Worm (Caenorhabditis elegans) whole organism, L1 larva: Measurements from ENCODE around the gene str-140.
A peak's percentile ranks its signal among the peaks of the same experiment; 100 is the strongest.

Experiments used
- C16A3.4 ChIP-seq: fragments of 150-350 bp; optimal IDR thresholded peaks from 2 replicates; lab custom pipeline; 2014; ENCODE audit warnings: missing biosample characterization, missing genetic modification characterization
- F16B12.6 ChIP-seq: fragments of 150-350 bp; optimal IDR thresholded peaks from 2 replicates; lab custom pipeline; 2014; ENCODE audit warnings: missing biosample characterization, missing genetic modification characterization
- ama-1 ChIP-seq: fragments of 150-350 bp; optimal IDR thresholded peaks from 2 replicates; lab custom pipeline; 2014
- blmp-1 ChIP-seq: fragments of 150-350 bp; optimal IDR thresholded peaks from 2 replicates; lab custom pipeline; 2014; ENCODE audit warnings: missing biosample characterization, missing genetic modification characterization
- ceh-8 ChIP-seq: fragments of 200-800 bp; sonication (Bioruptor generic); optimal IDR thresholded peaks from 2 replicates; lab custom pipeline; 2018; ENCODE audit warnings: mild to moderate bottlenecking, missing genetic modification characterization, moderate library complexity, missing compliant biosample characterization
- ceh-88 ChIP-seq: fragments of 200-800 bp; sonication (Bioruptor generic); IDR thresholded peaks from 2 replicates; pipeline ENCODE4 v1.3.6; 2022; ENCODE audit warnings: missing genetic modification characterization, missing compliant biosample characterization
- ceh-90 ChIP-seq: sonication (generic microtip); optimal IDR thresholded peaks from 2 replicates; lab custom pipeline; 2016; ENCODE audit warnings: missing genetic modification characterization, missing compliant biosample characterization
- efl-1 ChIP-seq, 4 experiments: fragments of 150-350 bp; optimal IDR thresholded peaks in 3 of 4; peaks in 1 of 4; 1 replicate in 1 of 4; 2 replicates in 3 of 4; lab custom pipeline; 2014; ENCODE audit warnings: missing biosample characterization in 2 of 4, missing genetic modification characterization in 2 of 4, missing genetic modification reagents in 2 of 4
- efl-3 ChIP-seq: fragments of 200-800 bp; sonication (Bioruptor generic); optimal IDR thresholded peaks from 2 replicates; lab custom pipeline; 2018; ENCODE audit warnings: mild to moderate bottlenecking, missing genetic modification characterization, missing compliant biosample characterization
- elt-2 ChIP-seq: sonication (generic microtip); optimal IDR thresholded peaks from 2 replicates; lab custom pipeline; 2016; ENCODE audit warnings: missing genetic modification characterization, mild to moderate bottlenecking, inconsistent platforms, missing compliant biosample characterization, missing genetic modification reagents
- elt-3 ChIP-seq, 6 experiments: fragments of 150-350 bp in 1 of 6; sonication (generic microtip); optimal IDR thresholded peaks; 2 replicates each; lab custom pipeline; 2017 to 2018; ENCODE audit warnings: missing biosample characterization in 6 of 6, missing genetic modification characterization in 6 of 6, inconsistent platforms in 1 of 6
- fkh-4 ChIP-seq: sonication (generic microtip); optimal IDR thresholded peaks from 2 replicates; lab custom pipeline; 2016; ENCODE audit warnings: missing compliant biosample characterization, missing genetic modification characterization, borderline replicate concordance
- fkh-8 ChIP-seq: sonication (generic microtip); optimal IDR thresholded peaks from 2 replicates; lab custom pipeline; 2016; ENCODE audit warnings: mild to moderate bottlenecking, missing genetic modification characterization, missing compliant biosample characterization
- hlh-17 ChIP-seq: fragments of 200-800 bp; sonication (Bioruptor generic); optimal IDR thresholded peaks from 2 replicates; lab custom pipeline; 2018; ENCODE audit warnings: missing genetic modification characterization, mild to moderate bottlenecking, missing compliant biosample characterization, moderate library complexity, borderline replicate concordance
- hpl-2 ChIP-seq: fragments of 150-350 bp; optimal IDR thresholded peaks from 2 replicates; lab custom pipeline; 2014; ENCODE audit warnings: missing biosample characterization, missing genetic modification reagents, missing genetic modification characterization
- isw-1 ChIP-seq: fragments of 200-800 bp; sonication (Bioruptor generic); IDR thresholded peaks from 2 replicates; pipeline ENCODE4 v1.3.6; 2022; ENCODE audit warnings: missing genetic modification characterization, missing compliant biosample characterization
- jun-1 ChIP-seq: fragments of 150-350 bp; optimal IDR thresholded peaks from 2 replicates; lab custom pipeline; 2014; ENCODE audit warnings: missing biosample characterization, missing genetic modification reagents, missing genetic modification characterization
- lin-14 ChIP-seq: fragments of 200-800 bp; sonication (Bioruptor generic); optimal IDR thresholded peaks from 2 replicates; lab custom pipeline; 2018; ENCODE audit warnings: mild to moderate bottlenecking, missing genetic modification characterization, moderate library complexity, missing compliant biosample characterization
- lsy-2 ChIP-seq, 2 experiments: fragments of 150-350 bp; optimal IDR thresholded peaks; 2 replicates each; lab custom pipeline; 2014; ENCODE audit warnings: missing biosample characterization in 2 of 2, missing genetic modification characterization in 2 of 2
- mab-9 ChIP-seq: fragments of 200-800 bp; sonication (Bioruptor generic); IDR thresholded peaks from 2 replicates; pipeline ENCODE4 v1.3.6; 2022; ENCODE audit warnings: missing genetic modification reagents, missing genetic modification characterization, missing compliant biosample characterization
- mep-1 ChIP-seq: fragments of 150-350 bp; optimal IDR thresholded peaks from 2 replicates; lab custom pipeline; 2014; ENCODE audit warnings: missing biosample characterization, missing genetic modification characterization
- nhr-12 ChIP-seq: sonication (generic microtip); optimal IDR thresholded peaks from 2 replicates; lab custom pipeline; 2017; ENCODE audit warnings: missing biosample characterization, missing genetic modification characterization
- nhr-20 ChIP-seq: sonication (generic microtip); optimal IDR thresholded peaks from 2 replicates; lab custom pipeline; 2016; ENCODE audit warnings: mild to moderate bottlenecking, missing genetic modification characterization, missing compliant biosample characterization
- nhr-47 ChIP-seq: sonication (generic microtip); optimal IDR thresholded peaks from 2 replicates; lab custom pipeline; 2016; ENCODE audit warnings: mild to moderate bottlenecking, missing genetic modification characterization, moderate library complexity, missing compliant biosample characterization
- nhr-71 ChIP-seq: sonication (generic microtip); optimal IDR thresholded peaks from 2 replicates; lab custom pipeline; 2016; ENCODE audit warnings: mild to moderate bottlenecking, missing genetic modification characterization, moderate library complexity, missing compliant biosample characterization
- nhr-76 ChIP-seq: sonication (generic microtip); optimal IDR thresholded peaks from 2 replicates; lab custom pipeline; 2017; ENCODE audit warnings: missing biosample characterization, missing genetic modification characterization
- nhr-84 ChIP-seq: sonication (generic microtip); optimal IDR thresholded peaks from 2 replicates; lab custom pipeline; 2017; ENCODE audit warnings: missing biosample characterization, missing genetic modification characterization
- nhr-85 ChIP-seq: sonication (generic microtip); peaks from one replicate; lab custom pipeline; 2016; ENCODE audit warnings: missing genetic modification characterization, inconsistent platforms, missing compliant biosample characterization
- nhr-90 ChIP-seq: sonication (generic microtip); optimal IDR thresholded peaks from 2 replicates; lab custom pipeline; 2016; ENCODE audit warnings: mild to moderate bottlenecking, missing genetic modification characterization, missing compliant biosample characterization; ENCODE audit not compliant: poor library complexity
- pag-3 ChIP-seq: sonication (generic microtip); optimal IDR thresholded peaks from 2 replicates; lab custom pipeline; 2017; ENCODE audit warnings: missing genetic modification characterization, mild to moderate bottlenecking, missing compliant biosample characterization, antibody characterized with exemption, borderline replicate concordance; ENCODE audit not compliant: insufficient read depth
- pax-3 ChIP-seq: fragments of 200-800 bp; sonication (Bioruptor generic); optimal IDR thresholded peaks from 2 replicates; lab custom pipeline; 2018; ENCODE audit warnings: mild to moderate bottlenecking, missing genetic modification characterization, moderate library complexity, missing compliant biosample characterization
- rnt-1 ChIP-seq: sonication (generic microtip); optimal IDR thresholded peaks from 2 replicates; lab custom pipeline; 2016; ENCODE audit warnings: mild to moderate bottlenecking, missing genetic modification characterization, moderate library complexity, missing compliant biosample characterization
- snpc-4 ChIP-seq: fragments of 150-350 bp; optimal IDR thresholded peaks from 2 replicates; lab custom pipeline; 2014; ENCODE audit warnings: missing biosample characterization, missing genetic modification characterization
- sox-4 ChIP-seq: sonication (generic microtip); optimal IDR thresholded peaks from 2 replicates; lab custom pipeline; 2016; ENCODE audit warnings: missing genetic modification characterization, missing compliant biosample characterization
- sup-37 ChIP-seq: fragments of 200-800 bp; sonication (Bioruptor generic); optimal IDR thresholded peaks from 2 replicates; lab custom pipeline; 2018; ENCODE audit warnings: mild to moderate bottlenecking, missing genetic modification characterization, missing compliant biosample characterization
- swsn-7 ChIP-seq: sonication (generic microtip); optimal IDR thresholded peaks from 2 replicates; lab custom pipeline; 2016; ENCODE audit warnings: missing genetic modification characterization, missing compliant biosample characterization
- tbx-2 ChIP-seq: sonication (generic microtip); optimal IDR thresholded peaks from 2 replicates; lab custom pipeline; 2016; ENCODE audit warnings: missing genetic modification characterization, missing compliant biosample characterization
- unc-30 ChIP-seq: sonication (generic microtip); optimal IDR thresholded peaks from 2 replicates; lab custom pipeline; 2017; ENCODE audit warnings: missing biosample characterization, missing genetic modification characterization
- vab-15 ChIP-seq: sonication (generic microtip); optimal IDR thresholded peaks from 2 replicates; lab custom pipeline; 2017; ENCODE audit warnings: missing genotype, mild to moderate bottlenecking, missing genetic modification characterization, missing compliant biosample characterization
- xbp-1 ChIP-seq: sonication (generic microtip); optimal IDR thresholded peaks from 2 replicates; lab custom pipeline; 2016; ENCODE audit warnings: missing genetic modification characterization, missing compliant biosample characterization
- zag-1 ChIP-seq: fragments of 150-350 bp; optimal IDR thresholded peaks from 2 replicates; lab custom pipeline; 2014; ENCODE audit warnings: missing biosample characterization, missing genetic modification characterization

str-140 gene

DNA sequence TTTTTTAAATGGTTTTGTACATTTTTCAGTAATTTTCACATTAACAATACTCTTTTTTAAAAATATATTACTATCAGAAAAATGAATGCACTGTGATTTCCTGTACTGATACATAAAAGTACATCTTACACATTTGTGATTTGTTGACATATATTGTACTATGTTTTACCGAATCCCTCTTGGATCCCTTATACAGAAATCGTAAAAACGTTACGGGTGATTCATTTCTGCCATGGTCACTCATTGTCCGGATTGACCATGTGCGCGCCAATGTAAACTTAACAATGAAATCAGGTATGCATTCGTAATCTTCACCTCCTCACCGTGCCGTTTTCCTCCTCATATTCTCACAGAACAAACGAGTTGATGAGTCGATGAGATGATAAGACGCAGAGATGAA lies 13.6 kb downstream of the str-140 start, which contains the start of gene ZC513.2:
TSS of gene ZC513.2 (plus strand) at position 301 of the 400 bp plus-strand sequence.
- TF ChIP-seq ceh-90 (no peak), lsy-2 (tag; optimal IDR thresholded peaks at IDR 0.05; lab: Kevin White, UChicago) (no peak), sup-37 (GFP tag; lab: Kevin White, UChicago) (no peak), nhr-85 (tag; lab: Kevin White, UChicago) (peak; percentile 9), blmp-1 (tag; lab: Kevin White, UChicago) (peak; percentile 16)
- TF ChIP-seq, all 84 proteins: peak for 2

DNA sequence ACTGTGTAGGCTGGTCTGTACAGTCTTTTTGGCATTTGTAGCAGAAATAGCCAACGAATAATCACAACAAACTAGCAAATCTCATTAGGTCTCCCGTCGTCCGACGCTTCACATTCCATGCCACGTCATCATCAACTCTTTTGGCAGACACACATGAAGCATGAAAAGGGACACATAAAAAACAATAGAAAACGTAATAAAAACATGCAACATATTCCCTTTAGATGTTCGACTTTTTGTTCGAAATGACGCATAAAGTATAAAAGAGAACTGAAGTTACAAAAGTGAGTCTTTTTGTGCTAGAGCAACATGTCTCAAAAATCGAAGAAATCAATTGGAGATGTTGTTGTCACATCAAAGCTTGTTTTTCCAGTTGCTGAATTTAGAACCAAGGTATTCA lies 15.8 kb downstream of the str-140 start, which contains the start of gene sth-1:
TSS of gene sth-1 (plus strand) at position 301 of the 400 bp plus-strand sequence.
- no peak for TF ChIP-seq C16A3.4
- TF ChIP-seq nhr-90, result no peak
- no peak for TF ChIP-seq swsn-7 (tag; lab: Kevin White, UChicago)
- TF ChIP-seq ceh-8, result no peak
- TF ChIP-seq nhr-76 (tag; lab: Kevin White, UChicago), result no peak
- no peak for TF ChIP-seq hpl-2 (GFP tag; lab: Kevin White, UChicago)
- TF ChIP-seq unc-30 (tag; lab: Kevin White, UChicago), result no peak
- no peak for TF ChIP-seq jun-1 (tag; lab: Kevin White, UChicago)
- TF ChIP-seq hlh-17 (GFP tag; lab: Kevin White, UChicago), result no peak
- no peak for TF ChIP-seq elt-2
- TF ChIP-seq nhr-71 (tag; lab: Kevin White, UChicago), result no peak
- no peak for TF ChIP-seq efl-3
- TF ChIP-seq, all 84 proteins: peak for 0

DNA sequence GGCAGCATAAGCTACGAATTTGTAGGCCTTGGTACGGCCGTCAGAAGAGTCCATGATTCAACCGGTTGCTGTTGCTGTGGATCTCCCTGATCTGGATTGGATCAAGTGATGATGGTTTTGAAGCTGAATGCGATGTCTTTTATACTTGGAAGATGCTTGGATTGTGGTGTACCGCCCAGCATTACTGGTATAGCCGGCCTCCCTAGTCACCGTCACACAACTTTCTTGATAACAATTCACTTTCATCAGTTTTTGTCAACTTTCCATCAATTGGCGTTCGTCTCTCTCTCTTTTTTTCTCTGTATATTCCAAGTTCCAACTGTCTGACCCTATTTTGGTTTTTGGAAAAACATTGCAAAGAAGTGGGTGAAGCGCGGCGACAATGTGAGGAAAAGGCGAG lies 16.9 kb downstream of the str-140 start, which contains the start of gene col-43:
TSS of gene col-43 (minus strand) at position 101 of the 400 bp plus-strand sequence.
- TF ChIP-seq blmp-1 (tag; lab: Kevin White, UChicago), result peak; percentile 21
- no peak for TF ChIP-seq tbx-2 (tag; lab: Kevin White, UChicago)

ce11 chrV:8050059-8050677 lies 17.5 kb downstream of the str-140 start:
- no peak for TF ChIP-seq ceh-90
- TF ChIP-seq ceh-8, result peak; percentile 14
- TF ChIP-seq sox-4 (tag; lab: Kevin White, UChicago), result no peak

ce11 chrV:8046706-8047105 lies 21.0 kb downstream of the str-140 start, which contains the start of gene ZC513.3:
TSS of gene ZC513.3 (plus strand) at chrV:8047006.
- no peak for TF ChIP-seq ceh-88
- TF ChIP-seq nhr-71 (tag; lab: Kevin White, UChicago), result no peak
- no peak for TF ChIP-seq swsn-7 (tag; lab: Kevin White, UChicago)
- TF ChIP-seq ama-1 (lab: Kevin White, UChicago), result no peak
- no peak for TF ChIP-seq nhr-12 (tag; lab: Kevin White, UChicago)
- TF ChIP-seq fkh-8 (tag; lab: Kevin White, UChicago), result no peak
- no peak for TF ChIP-seq pax-3 (tag; lab: Kevin White, UChicago)
- no peak for TF ChIP-seq mab-9
- no peak for TF ChIP-seq xbp-1 (tag; lab: Kevin White, UChicago)
- no peak for TF ChIP-seq efl-1 (optimal IDR thresholded peaks at IDR 0.05; lab: Kevin White, UChicago)
- no peak for TF ChIP-seq efl-1 (GFP tag; optimal IDR thresholded peaks at IDR 0.05 in 1 of 2; lab: Kevin White, UChicago)
- no peak for TF ChIP-seq rnt-1 (tag; lab: Kevin White, UChicago)
- no peak for TF ChIP-seq hlh-17 (GFP tag; lab: Kevin White, UChicago)

DNA sequence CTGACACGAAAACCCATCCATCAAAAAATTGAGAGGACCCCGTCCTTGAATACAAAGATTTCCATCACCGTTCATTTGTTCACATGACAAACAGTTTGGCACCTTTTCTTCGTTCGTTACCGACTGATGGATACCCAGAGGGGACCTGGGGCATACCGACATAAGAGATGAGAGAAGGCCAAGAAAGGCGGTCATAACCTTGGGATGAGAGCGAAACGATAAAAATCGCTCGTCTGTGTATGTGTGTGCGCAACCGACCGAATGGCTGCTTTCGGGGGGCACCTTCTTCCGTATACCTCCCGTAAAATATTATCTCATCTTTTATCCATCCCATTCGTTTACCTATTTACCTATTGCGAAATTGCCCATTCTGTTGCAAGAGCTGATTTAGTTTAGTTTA lies 22.7 kb downstream of the str-140 start:
- no peak for TF ChIP-seq nhr-84
- no peak for TF ChIP-seq lsy-2 (tag; optimal IDR thresholded peaks at IDR 0.05; lab: Kevin White, UChicago)
- no peak for TF ChIP-seq hlh-17 (GFP tag; lab: Kevin White, UChicago)
- no peak for TF ChIP-seq zag-1 (tag; lab: Kevin White, UChicago)
- no peak for TF ChIP-seq isw-1 (GFP tag; lab: Robert Waterston, UW)
- no peak for TF ChIP-seq elt-3 (tag; optimal IDR thresholded peaks at IDR 0.05; lab: Kevin White, UChicago)
- TF ChIP-seq lin-14 (GFP tag; lab: Kevin White, UChicago), result peak; percentile 61
- TF ChIP-seq nhr-47 (tag; lab: Kevin White, UChicago), result no peak
- TF ChIP-seq vab-15 (tag; lab: Kevin White, UChicago), result no peak
- no peak for TF ChIP-seq rnt-1 (tag; lab: Kevin White, UChicago)
- TF ChIP-seq mep-1 (tag; lab: Kevin White, UChicago), result peak; percentile 46
- no peak for TF ChIP-seq efl-3
- TF ChIP-seq fkh-4 (tag; lab: Kevin White, UChicago), result no peak
- no peak for TF ChIP-seq snpc-4
- no peak for TF ChIP-seq F16B12.6 (tag; lab: Kevin White, UChicago)
- peak; percentile 10 for TF ChIP-seq nhr-20 (tag; lab: Kevin White, UChicago)
- no peak for TF ChIP-seq pag-3 (tag; lab: Kevin White, UChicago)
